Worm (Caenorhabditis elegans): Measurements from ENCODE around the gene Y66D12A.21.
A peak's percentile ranks its signal among the peaks of the same experiment; 100 is the strongest.

The Y66D12A.21 gene

DNA sequence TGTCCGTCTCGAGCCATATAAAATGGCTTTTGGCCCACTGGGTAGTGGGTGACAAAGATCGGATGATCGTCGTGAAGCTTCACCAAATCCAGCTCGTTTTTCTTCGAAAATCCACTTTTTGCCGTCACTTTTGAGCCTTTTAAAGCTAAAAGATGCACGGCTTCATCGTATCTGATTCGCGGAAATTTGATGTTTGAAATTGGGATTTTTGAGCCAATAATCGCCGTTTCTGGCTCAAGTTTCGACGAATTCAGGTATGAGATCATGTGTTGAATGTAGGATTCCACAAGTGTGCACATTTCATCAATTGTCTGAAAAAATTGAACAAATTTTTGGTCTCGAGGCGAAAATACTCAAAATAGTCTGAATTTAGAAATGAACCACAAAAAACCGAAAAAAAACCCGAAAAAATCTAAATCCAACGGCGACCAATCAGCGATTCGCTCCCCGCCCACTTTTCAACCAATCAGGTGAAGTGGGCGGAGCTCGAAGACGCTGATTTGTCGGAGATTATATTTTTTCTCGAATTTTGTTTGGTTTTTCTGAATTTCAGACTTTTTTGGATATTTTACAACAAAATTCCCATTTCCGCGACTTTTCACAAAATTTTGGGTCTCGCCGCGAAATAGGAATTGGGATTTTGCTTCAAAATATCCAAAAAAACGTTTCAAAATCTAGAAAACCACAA, 16.3 kb downstream of the Y66D12A.21 start:
- TF ChIP-seq pha-4 (tag; optimal IDR thresholded peaks at IDR 0.05) (no peak), lsy-2 (tag; optimal IDR thresholded peaks at IDR 0.05) (no peak), nhr-237 (tag; optimal IDR thresholded peaks at IDR 0.05) (no peak), snpc-4 (tag; optimal IDR thresholded peaks at IDR 0.05) (no peak), nhr-28 (tag; optimal IDR thresholded peaks at IDR 0.05) (no peak)

DNA sequence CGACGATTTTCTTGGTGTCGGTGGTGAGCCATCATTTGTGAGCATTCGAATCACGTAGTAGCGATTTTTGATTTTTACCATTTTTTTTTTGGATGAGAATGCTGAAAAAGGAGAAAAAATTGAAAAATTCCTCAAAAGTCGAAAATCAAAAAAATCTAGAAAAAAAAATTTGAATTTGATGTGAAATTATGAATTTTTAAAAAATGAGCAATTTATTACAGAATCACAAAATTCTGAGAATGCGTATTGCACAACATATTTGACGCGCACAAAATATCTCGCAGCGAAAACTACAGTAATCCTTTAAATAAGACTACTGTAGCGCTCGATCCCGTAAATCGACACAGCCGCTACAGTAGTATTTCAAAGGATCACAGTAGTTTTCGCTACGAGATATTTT, 17.9 kb downstream of the Y66D12A.21 start, which contains the start of gene popl-5:
Gene popl-5, minus strand, starts transcription at position 101 of the 400 bp plus-strand sequence.
- no peak for TF ChIP-seq hlh-1 (tag; optimal IDR thresholded peaks at IDR 0.05)
- TF ChIP-seq ztf-11 (tag; optimal IDR thresholded peaks at IDR 0.05): no peak
- no peak for TF ChIP-seq cnd-1 (tag; optimal IDR thresholded peaks at IDR 0.05)
- TF ChIP-seq elt-1 (tag; optimal IDR thresholded peaks at IDR 0.05; ENCODE audit: borderline replicate concordance, insufficient read depth): no peak
- no peak for TF ChIP-seq ceh-43 (GFP tag; optimal IDR thresholded peaks at IDR 0.05)
- TF ChIP-seq ceh-83 (GFP tag; optimal IDR thresholded peaks at IDR 0.05): no peak

DNA sequence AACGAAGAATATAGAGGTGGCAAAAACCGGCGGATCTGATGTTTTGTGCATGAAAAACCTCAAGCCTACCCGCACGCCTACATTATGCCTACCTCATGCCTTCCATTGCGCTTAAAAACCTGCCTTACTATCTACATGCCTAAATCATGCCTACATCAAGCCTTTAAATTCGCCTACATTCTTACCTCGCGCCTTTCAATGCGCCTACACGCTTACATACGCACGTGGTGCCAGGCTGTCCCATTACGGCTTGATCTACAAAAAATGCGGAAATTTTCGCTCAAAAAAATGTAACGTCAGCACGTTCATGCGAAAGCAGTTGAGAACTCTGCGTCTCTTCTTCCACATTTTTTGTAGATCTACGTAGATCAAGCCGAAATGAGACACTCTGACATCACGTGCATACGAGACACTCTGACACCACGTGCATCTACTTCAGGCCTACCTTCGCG, 20.9 kb downstream of the Y66D12A.21 start, which contains the start of gene fbxa-220:
Gene fbxa-220, minus strand, starts transcription at position 51 of the 452 bp plus-strand sequence.
- TF ChIP-seq mep-1 (tag; optimal IDR thresholded peaks at IDR 0.05) (no peak), elt-3 (tag; optimal IDR thresholded peaks at IDR 0.05) (no peak), mab-5 (tag; optimal IDR thresholded peaks at IDR 0.05) (no peak), bed-3 (GFP tag; optimal IDR thresholded peaks at IDR 0.05) (no peak), flh-1 (GFP tag; optimal IDR thresholded peaks at IDR 0.05) (no peak), nhr-28 (tag; optimal IDR thresholded peaks at IDR 0.05) (no peak), lin-13 (tag; optimal IDR thresholded peaks at IDR 0.05) (no peak), nhr-237 (tag; optimal IDR thresholded peaks at IDR 0.05) (no peak), nhr-76 (tag; optimal IDR thresholded peaks at IDR 0.05) (no peak), mls-2 (tag; optimal IDR thresholded peaks at IDR 0.05) (no peak), blmp-1 (tag; optimal IDR thresholded peaks at IDR 0.05) (no peak), ztf-11 (tag; optimal IDR thresholded peaks at IDR 0.05) (no peak), lin-32 (GFP tag; optimal IDR thresholded peaks at IDR 0.05) (no peak), elt-1 (tag; optimal IDR thresholded peaks at IDR 0.05; ENCODE audit: borderline replicate concordance, insufficient read depth) (no peak), M03D4.4 (tag; optimal IDR thresholded peaks at IDR 0.05) (no peak), ceh-39 (tag; optimal IDR thresholded peaks at IDR 0.05) (no peak)

DNA sequence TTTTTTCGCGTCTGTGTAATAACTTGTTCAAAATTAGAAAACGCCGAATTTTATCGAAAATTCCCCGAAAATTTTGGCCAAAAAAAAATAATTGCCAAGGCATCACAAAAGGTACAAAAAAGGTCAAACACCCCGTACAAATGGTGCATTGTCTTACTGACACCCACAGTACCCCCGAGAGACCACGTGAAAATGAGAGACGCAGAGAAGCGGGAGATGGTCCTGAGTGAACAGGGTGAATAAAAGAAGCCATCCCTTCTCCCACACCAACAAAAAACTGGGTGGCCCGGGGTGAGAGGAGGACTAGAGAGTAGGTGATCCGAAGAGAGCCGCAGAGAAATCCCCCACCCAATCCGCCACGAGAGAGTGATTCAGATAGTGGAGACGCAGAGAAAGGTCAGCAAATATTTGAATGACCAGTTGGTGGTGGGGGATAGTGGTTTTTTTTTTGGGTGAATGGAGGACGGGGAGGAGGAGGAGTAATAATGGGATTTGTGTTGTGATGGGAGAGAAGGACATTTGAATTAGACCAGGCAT, 23.7 kb downstream of the Y66D12A.21 start:
- TF ChIP-seq sptf-1 (tag; optimal IDR thresholded peaks at IDR 0.05) (peak; percentile 1), ceh-43 (GFP tag; optimal IDR thresholded peaks at IDR 0.05) (no peak), hlh-1 (tag; optimal IDR thresholded peaks at IDR 0.05) (no peak), unc-62 (GFP tag; optimal IDR thresholded peaks at IDR 0.05) (no peak), nhr-28 (tag; optimal IDR thresholded peaks at IDR 0.05) (no peak), mls-2 (tag; optimal IDR thresholded peaks at IDR 0.05) (peak; percentile 15), lin-32 (GFP tag; optimal IDR thresholded peaks at IDR 0.05) (no peak), ham-2 (GFP tag; optimal IDR thresholded peaks at IDR 0.05) (no peak), ceh-39 (tag; optimal IDR thresholded peaks at IDR 0.05) (peak; percentile 43), nhr-237 (tag; optimal IDR thresholded peaks at IDR 0.05) (no peak), lin-13 (tag; optimal IDR thresholded peaks at IDR 0.05) (no peak), mab-5 (tag; optimal IDR thresholded peaks at IDR 0.05) (no peak), blmp-1 (tag; optimal IDR thresholded peaks at IDR 0.05) (no peak), ces-1 (GFP tag; optimal IDR thresholded peaks at IDR 0.05) (peak; percentile 6), nhr-2 (tag; optimal IDR thresholded peaks at IDR 0.05) (peak; percentile 98), drap-1 (GFP tag; optimal IDR thresholded peaks at IDR 0.05) (no peak), elt-3 (tag; optimal IDR thresholded peaks at IDR 0.05) (no peak), M03D4.4 (tag; optimal IDR thresholded peaks at IDR 0.05) (peak; percentile 3), cnd-1 (tag; optimal IDR thresholded peaks at IDR 0.05) (no peak), unc-120 (tag; optimal IDR thresholded peaks at IDR 0.05; ENCODE audit: poor library complexity, severe bottlenecking) (no peak), ceh-83 (GFP tag; optimal IDR thresholded peaks at IDR 0.05) (no peak), flh-1 (GFP tag; optimal IDR thresholded peaks at IDR 0.05) (no peak), unc-39 (tag; optimal IDR thresholded peaks at IDR 0.05) (no peak), bed-3 (GFP tag; optimal IDR thresholded peaks at IDR 0.05) (no peak), tbx-8 (GFP tag; optimal IDR thresholded peaks at IDR 0.05) (no peak), snpc-4 (tag; optimal IDR thresholded peaks at IDR 0.05) (no peak), nhr-12 (tag; optimal IDR thresholded peaks at IDR 0.05) (no peak), mep-1 (tag; optimal IDR thresholded peaks at IDR 0.05) (no peak)

All from whole organism, mixed stage, embryonic.